Worm (Caenorhabditis elegans) whole organism, midembryonic: ENCODE measurements around the gene str-162.

Source experiments
- ref-1 ChIP-seq: fragments of 200-800 bp; sonication (Bioruptor generic); conservative IDR thresholded peaks from 2 replicates; pipeline ENCODE4 v1.3.6; 2022; ENCODE audit warnings: missing genetic modification reagents, missing genetic modification characterization, missing compliant biosample characterization
- ztf-23 ChIP-seq: fragments of 200-800 bp; sonication (Bioruptor generic); IDR thresholded peaks from 2 replicates; pipeline ENCODE4 v1.3.6; 2022; ENCODE audit warnings: missing genetic modification reagents, missing genetic modification characterization, missing compliant biosample characterization
- ztf-29 ChIP-seq: fragments of 200-800 bp; sonication (Bioruptor generic); IDR thresholded peaks from 2 replicates; pipeline ENCODE4 v1.3.6; 2022; ENCODE audit warnings: missing genetic modification reagents, missing genetic modification characterization, missing compliant biosample characterization

ce11 chrIV:4975995-4976394 lies 16.2 kb upstream of the str-162 start, which contains the start of gene Y9C9A.16:
- TF ChIP-seq ref-1 (GFP tag; lab: Robert Waterston, UW) (no peak), ztf-23 (GFP tag; lab: Robert Waterston, UW) (no peak), ztf-29 (GFP tag; lab: Robert Waterston, UW) (no peak)
